Worm (Caenorhabditis elegans) whole organism, L1 larva: ENCODE results near the gene dhs-19.

Experiments used
- C16A3.4 ChIP-seq: fragments of 150-350 bp; optimal IDR thresholded peaks from 2 replicates; lab custom pipeline; 2014; ENCODE audit warnings: missing biosample characterization, missing genetic modification characterization
- C34B4.2 ChIP-seq: sonication (generic microtip); optimal IDR thresholded peaks from 2 replicates; lab custom pipeline; 2017; ENCODE audit warnings: mild to moderate bottlenecking, missing genetic modification characterization, missing compliant biosample characterization
- Y116A8C.19 ChIP-seq: sonication (generic microtip); optimal IDR thresholded peaks from 2 replicates; lab custom pipeline; 2016; ENCODE audit warnings: missing compliant biosample characterization, missing genetic modification characterization, borderline replicate concordance
- alr-1 ChIP-seq: fragments of 200-800 bp; sonication (Bioruptor generic); optimal IDR thresholded peaks from 2 replicates; lab custom pipeline; 2018; ENCODE audit warnings: borderline replicate concordance, mild to moderate bottlenecking, missing genetic modification characterization, missing compliant biosample characterization
- aly-2 ChIP-seq: fragments of 150-350 bp; optimal IDR thresholded peaks from 2 replicates; lab custom pipeline; 2014; ENCODE audit warnings: missing biosample characterization, missing genetic modification characterization
- ceh-8 ChIP-seq: fragments of 200-800 bp; sonication (Bioruptor generic); optimal IDR thresholded peaks from 2 replicates; lab custom pipeline; 2018; ENCODE audit warnings: mild to moderate bottlenecking, missing genetic modification characterization, moderate library complexity, missing compliant biosample characterization
- ceh-82 ChIP-seq, 3 experiments: fragments of 150-350 bp in 1 of 3; sonication (generic microtip) in 2 of 3; optimal IDR thresholded peaks; 2 replicates each; lab custom pipeline; 2014 to 2017; ENCODE audit warnings: missing biosample characterization in 3 of 3, missing genetic modification characterization in 3 of 3
- ceh-90 ChIP-seq: sonication (generic microtip); optimal IDR thresholded peaks from 2 replicates; lab custom pipeline; 2016; ENCODE audit warnings: missing genetic modification characterization, missing compliant biosample characterization
- ces-1 ChIP-seq: fragments of 150-350 bp; optimal IDR thresholded peaks from 2 replicates; lab custom pipeline; 2014; ENCODE audit warnings: missing biosample characterization, missing genetic modification reagents, missing genetic modification characterization
- dpl-1 ChIP-seq, 3 experiments: fragments of 150-350 bp in 2 of 3; sonication (generic microtip) in 1 of 3; optimal IDR thresholded peaks; 2 replicates each; lab custom pipeline; 2014 to 2017; ENCODE audit warnings: missing biosample characterization in 3 of 3, missing genetic modification characterization in 3 of 3, missing genetic modification reagents in 3 of 3
- efl-3 ChIP-seq: fragments of 200-800 bp; sonication (Bioruptor generic); optimal IDR thresholded peaks from 2 replicates; lab custom pipeline; 2018; ENCODE audit warnings: mild to moderate bottlenecking, missing genetic modification characterization, missing compliant biosample characterization
- egl-27 ChIP-seq, 2 experiments: fragments of 150-350 bp in 1 of 2; sonication (generic microtip); optimal IDR thresholded peaks; 3 replicates each; lab custom pipeline; 2017 to 2018; ENCODE audit warnings: missing biosample characterization in 2 of 2, missing genetic modification characterization in 2 of 2, missing genetic modification reagents in 2 of 2
- elt-2 ChIP-seq: sonication (generic microtip); optimal IDR thresholded peaks from 2 replicates; lab custom pipeline; 2016; ENCODE audit warnings: missing genetic modification characterization, mild to moderate bottlenecking, inconsistent platforms, missing compliant biosample characterization, missing genetic modification reagents
- elt-3 ChIP-seq, 6 experiments: fragments of 150-350 bp in 1 of 6; sonication (generic microtip); optimal IDR thresholded peaks; 2 replicates each; lab custom pipeline; 2017 to 2018; ENCODE audit warnings: missing biosample characterization in 6 of 6, missing genetic modification characterization in 6 of 6, inconsistent platforms in 1 of 6
- ets-5 ChIP-seq: fragments of 200-800 bp; sonication (Bioruptor generic); IDR thresholded peaks from 2 replicates; pipeline ENCODE4 v1.3.6; 2022; ENCODE audit warnings: missing genetic modification characterization, missing compliant biosample characterization
- fkh-10 ChIP-seq: sonication (generic microtip); optimal IDR thresholded peaks from 2 replicates; lab custom pipeline; 2017; ENCODE audit warnings: missing biosample characterization, missing genetic modification reagents, missing genetic modification characterization
- hlh-17 ChIP-seq: fragments of 200-800 bp; sonication (Bioruptor generic); optimal IDR thresholded peaks from 2 replicates; lab custom pipeline; 2018; ENCODE audit warnings: missing genetic modification characterization, mild to moderate bottlenecking, missing compliant biosample characterization, moderate library complexity, borderline replicate concordance
- hlh-4 ChIP-seq: sonication (generic microtip); optimal IDR thresholded peaks from 2 replicates; lab custom pipeline; 2016; ENCODE audit warnings: mild to moderate bottlenecking, missing genetic modification characterization, missing compliant biosample characterization
- jun-1 ChIP-seq: fragments of 150-350 bp; optimal IDR thresholded peaks from 2 replicates; lab custom pipeline; 2014; ENCODE audit warnings: missing biosample characterization, missing genetic modification reagents, missing genetic modification characterization
- lin-13 ChIP-seq: fragments of 150-350 bp; optimal IDR thresholded peaks from 2 replicates; lab custom pipeline; 2014; ENCODE audit warnings: missing biosample characterization, missing genetic modification reagents, missing genetic modification characterization
- lin-35 ChIP-seq, 2 experiments: fragments of 150-350 bp; optimal IDR thresholded peaks; 2 replicates each; lab custom pipeline; 2014; ENCODE audit warnings: missing biosample characterization in 2 of 2, missing genetic modification characterization in 2 of 2, missing genetic modification reagents in 2 of 2
- lin-39 ChIP-seq: fragments of 150-350 bp; optimal IDR thresholded peaks from 2 replicates; lab custom pipeline; 2014; ENCODE audit warnings: missing biosample characterization, missing genetic modification reagents, missing genetic modification characterization
- lir-3 ChIP-seq: sonication (generic microtip); optimal IDR thresholded peaks from 2 replicates; lab custom pipeline; 2016; ENCODE audit warnings: mild to moderate bottlenecking, missing genetic modification characterization, moderate library complexity, missing compliant biosample characterization; ENCODE audit not compliant: poor library complexity
- lsy-2 ChIP-seq, 2 experiments: fragments of 150-350 bp; optimal IDR thresholded peaks; 2 replicates each; lab custom pipeline; 2014; ENCODE audit warnings: missing biosample characterization in 2 of 2, missing genetic modification characterization in 2 of 2
- mab-9 ChIP-seq: fragments of 200-800 bp; sonication (Bioruptor generic); IDR thresholded peaks from 2 replicates; pipeline ENCODE4 v1.3.6; 2022; ENCODE audit warnings: missing genetic modification reagents, missing genetic modification characterization, missing compliant biosample characterization
- mdl-1 ChIP-seq, 2 experiments: fragments of 150-350 bp; optimal IDR thresholded peaks; 2 replicates each; lab custom pipeline; 2014 to 2017; ENCODE audit warnings: missing biosample characterization in 2 of 2, missing genetic modification characterization in 2 of 2, inconsistent platforms in 1 of 2
- mep-1 ChIP-seq: fragments of 150-350 bp; optimal IDR thresholded peaks from 2 replicates; lab custom pipeline; 2014; ENCODE audit warnings: missing biosample characterization, missing genetic modification characterization
- nhr-19 ChIP-seq: fragments of 200-800 bp; sonication (Bioruptor generic); conservative IDR thresholded peaks from 2 replicates; pipeline ENCODE4 v1.3.6; 2022; ENCODE audit warnings: missing genetic modification characterization, missing compliant biosample characterization
- nhr-20 ChIP-seq: sonication (generic microtip); optimal IDR thresholded peaks from 2 replicates; lab custom pipeline; 2016; ENCODE audit warnings: mild to moderate bottlenecking, missing genetic modification characterization, missing compliant biosample characterization
- nhr-237 ChIP-seq: fragments of 150-350 bp; optimal IDR thresholded peaks from 2 replicates; lab custom pipeline; 2014; ENCODE audit warnings: missing biosample characterization, missing genetic modification characterization
- nhr-28 ChIP-seq: fragments of 150-350 bp; optimal IDR thresholded peaks from 2 replicates; lab custom pipeline; 2014; ENCODE audit warnings: missing biosample characterization, missing genetic modification characterization
- nhr-47 ChIP-seq: sonication (generic microtip); optimal IDR thresholded peaks from 2 replicates; lab custom pipeline; 2016; ENCODE audit warnings: mild to moderate bottlenecking, missing genetic modification characterization, moderate library complexity, missing compliant biosample characterization
- nhr-71 ChIP-seq: sonication (generic microtip); optimal IDR thresholded peaks from 2 replicates; lab custom pipeline; 2016; ENCODE audit warnings: mild to moderate bottlenecking, missing genetic modification characterization, moderate library complexity, missing compliant biosample characterization
- pag-3 ChIP-seq: sonication (generic microtip); optimal IDR thresholded peaks from 2 replicates; lab custom pipeline; 2017; ENCODE audit warnings: missing genetic modification characterization, mild to moderate bottlenecking, missing compliant biosample characterization, antibody characterized with exemption, borderline replicate concordance; ENCODE audit not compliant: insufficient read depth
- rnt-1 ChIP-seq: sonication (generic microtip); optimal IDR thresholded peaks from 2 replicates; lab custom pipeline; 2016; ENCODE audit warnings: mild to moderate bottlenecking, missing genetic modification characterization, moderate library complexity, missing compliant biosample characterization
- skn-1 ChIP-seq: fragments of 150-350 bp; optimal IDR thresholded peaks from 2 replicates; lab custom pipeline; 2014; ENCODE audit warnings: missing biosample characterization, missing genetic modification characterization
- snpc-4 ChIP-seq: fragments of 150-350 bp; optimal IDR thresholded peaks from 2 replicates; lab custom pipeline; 2014; ENCODE audit warnings: missing biosample characterization, missing genetic modification characterization
- sox-4 ChIP-seq: sonication (generic microtip); optimal IDR thresholded peaks from 2 replicates; lab custom pipeline; 2016; ENCODE audit warnings: missing genetic modification characterization, missing compliant biosample characterization
- swsn-7 ChIP-seq: sonication (generic microtip); optimal IDR thresholded peaks from 2 replicates; lab custom pipeline; 2016; ENCODE audit warnings: missing genetic modification characterization, missing compliant biosample characterization
- tbx-2 ChIP-seq: sonication (generic microtip); optimal IDR thresholded peaks from 2 replicates; lab custom pipeline; 2016; ENCODE audit warnings: missing genetic modification characterization, missing compliant biosample characterization
- unc-62 ChIP-seq: fragments of 150-350 bp; optimal IDR thresholded peaks from 2 replicates; lab custom pipeline; 2014; ENCODE audit warnings: missing biosample characterization, missing genetic modification reagents, missing genetic modification characterization
- unc-86 ChIP-seq: sonication (generic microtip); optimal IDR thresholded peaks from 2 replicates; lab custom pipeline; 2016; ENCODE audit warnings: missing genetic modification characterization, missing compliant biosample characterization
- vab-15 ChIP-seq: sonication (generic microtip); optimal IDR thresholded peaks from 2 replicates; lab custom pipeline; 2017; ENCODE audit warnings: missing genotype, mild to moderate bottlenecking, missing genetic modification characterization, missing compliant biosample characterization
- zag-1 ChIP-seq: fragments of 150-350 bp; optimal IDR thresholded peaks from 2 replicates; lab custom pipeline; 2014; ENCODE audit warnings: missing biosample characterization, missing genetic modification characterization
- ztf-4 ChIP-seq: fragments of 150-350 bp; optimal IDR thresholded peaks from 2 replicates; lab custom pipeline; 2014; ENCODE audit warnings: missing biosample characterization, missing genetic modification characterization

Gene dhs-19

ce11 chrV:11521448-11521847, 31.2 kb upstream of the dhs-19 start, which contains the start of gene pafo-1 (continued):
- TF ChIP-seq rnt-1 (tag; lab: Kevin White, UChicago) (peak; percentile 95), skn-1 (peak; percentile 92), lsy-2 (tag; optimal IDR thresholded peaks at IDR 0.05; lab: Kevin White, UChicago) (peak; percentile 91 to 92), C34B4.2 (tag; lab: Kevin White, UChicago) (peak; percentile 5), mdl-1 (tag; optimal IDR thresholded peaks at IDR 0.05; lab: Kevin White, UChicago) (peak in 1 of 2 experiments; percentile 78), nhr-28 (tag; lab: Kevin White, UChicago) (no peak), ceh-90 (tag; lab: Kevin White, UChicago) (peak; percentile 36), nhr-71 (tag; lab: Kevin White, UChicago) (peak; percentile 95), elt-3 (tag; optimal IDR thresholded peaks at IDR 0.05; lab: Kevin White, UChicago) (peak in 2 of 6 experiments; percentile 79 to 80), aly-2 (tag; lab: Kevin White, UChicago) (peak; percentile 87), egl-27 (tag; optimal IDR thresholded peaks at IDR 0.05; lab: Kevin White, UChicago) (peak in 1 of 2 experiments; percentile 43), fkh-10 (GFP tag; lab: Kevin White, UChicago) (peak; percentile 71), lir-3 (tag; lab: Kevin White, UChicago) (peak; percentile 68), jun-1 (tag; lab: Kevin White, UChicago) (peak; percentile 88), zag-1 (no peak), sox-4 (peak; percentile 81), Y116A8C.19 (tag; lab: Kevin White, UChicago) (no peak), hlh-4 (tag; lab: Kevin White, UChicago) (no peak), vab-15 (tag; lab: Kevin White, UChicago) (no peak), pag-3 (tag; lab: Kevin White, UChicago) (peak; percentile 13), lin-13 (GFP tag; lab: Kevin White, UChicago) (peak; percentile 87), mep-1 (tag; lab: Kevin White, UChicago) (peak; percentile 95), unc-86 (tag; lab: Kevin White, UChicago) (peak; percentile 89), tbx-2 (tag; lab: Kevin White, UChicago) (peak; percentile 92), dpl-1 (GFP tag; optimal IDR thresholded peaks at IDR 0.05; lab: Kevin White, UChicago) (peak; percentile 99), lin-35 (GFP tag; optimal IDR thresholded peaks at IDR 0.05; lab: Kevin White, UChicago) (peak; percentile 99), swsn-7 (tag; lab: Kevin White, UChicago) (peak; percentile 90), alr-1 (tag; lab: Kevin White, UChicago) (no peak), ets-5 (GFP tag; lab: Robert Waterston, UW) (no peak), snpc-4 (peak; percentile 83), mab-9 (GFP tag; lab: Robert Waterston, UW) (peak; percentile 67), ztf-4 (tag; lab: Kevin White, UChicago) (peak; percentile 49), efl-3 (GFP tag; lab: Kevin White, UChicago) (peak; percentile 47), C16A3.4 (peak; percentile 82), ces-1 (no peak), nhr-20 (peak; percentile 92), lin-39 (peak; percentile 91), nhr-47 (tag; lab: Kevin White, UChicago) (peak; percentile 95), elt-2 (tag; lab: Kevin White, UChicago) (peak; percentile 75), nhr-19 (GFP tag; lab: Robert Waterston, UW) (peak; percentile 92), ceh-8 (peak; percentile 92), nhr-237 (tag; lab: Kevin White, UChicago) (peak; percentile 35), hlh-17 (GFP tag; lab: Kevin White, UChicago) (no peak), unc-62 (GFP tag; lab: Kevin White, UChicago) (no peak), ceh-82 (tag; optimal IDR thresholded peaks at IDR 0.05; lab: Kevin White, UChicago) (peak; percentile 80 to 93 (median 92))
